Worm (Caenorhabditis elegans): ENCODE data around the gene Y45F10D.16.
A peak's percentile ranks its signal among the peaks of the same experiment; 100 is the strongest.

Gene Y45F10D.16

DNA sequence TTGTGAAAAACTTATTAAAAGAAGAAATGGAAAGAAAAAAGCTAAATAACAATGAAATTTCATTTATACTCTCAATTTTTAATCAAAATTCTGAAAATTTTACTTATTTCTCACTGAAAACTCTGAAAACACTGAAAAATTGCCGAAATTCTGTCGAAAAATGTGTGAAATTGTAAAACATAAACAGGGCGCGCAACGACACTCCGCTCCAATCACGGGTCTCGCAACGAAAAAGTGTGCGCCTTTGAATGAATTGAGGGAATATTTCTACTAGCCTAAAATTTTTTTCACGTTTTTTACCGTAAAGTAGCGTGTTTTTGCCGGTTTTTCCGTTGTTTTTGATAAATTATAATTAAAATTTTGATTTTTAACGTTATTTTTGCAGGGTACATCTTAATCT is 1.3 kb downstream of the Y45F10D.16 start, which contains the start of gene rpl-18:
Gene rpl-18 (plus strand): TSS at position 386 of the 400 bp plus-strand sequence.
- no peak for TF ChIP-seq nhr-111 (GFP tag; optimal IDR thresholded peaks at IDR 0.05)
- peak; percentile 8 for TF ChIP-seq unc-130 (GFP tag; optimal IDR thresholded peaks at IDR 0.05)
- TF ChIP-seq nhr-6 (tag; optimal IDR thresholded peaks at IDR 0.05) = peak; percentile 71
- peak; percentile 84 for TF ChIP-seq ztf-7 (tag; optimal IDR thresholded peaks at IDR 0.05)
- no peak for TF ChIP-seq nhr-102 (tag; optimal IDR thresholded peaks at IDR 0.05)
- TF ChIP-seq zag-1 (tag; optimal IDR thresholded peaks at IDR 0.05) = no peak
- no peak for TF ChIP-seq egl-27 (tag; optimal IDR thresholded peaks at IDR 0.05)
- peak; percentile 72 for TF ChIP-seq lin-13 (GFP tag; optimal IDR thresholded peaks at IDR 0.05)
- TF ChIP-seq ZK337.2 (GFP tag; IDR thresholded peaks at IDR 0.05) = no peak
- no peak for TF ChIP-seq dmd-8 (GFP tag; IDR thresholded peaks at IDR 0.05)
- TF ChIP-seq madf-5 (GFP tag; IDR thresholded peaks at IDR 0.05) = no peak
- TF ChIP-seq ces-1 (GFP tag; optimal IDR thresholded peaks at IDR 0.05) = no peak
- TF ChIP-seq T20F7.1 (GFP tag; optimal IDR thresholded peaks at IDR 0.05) = peak; percentile 98
- no peak for TF ChIP-seq cey-2 (tag; optimal IDR thresholded peaks at IDR 0.05; ENCODE audit: borderline replicate concordance, insufficient read depth)
- TF ChIP-seq dmd-9 (GFP tag; IDR thresholded peaks at IDR 0.05) = no peak
- no peak for TF ChIP-seq unc-39 (tag; optimal IDR thresholded peaks at IDR 0.05)
- TF ChIP-seq nhr-237 (tag; optimal IDR thresholded peaks at IDR 0.05) = no peak
- TF ChIP-seq ZK546.5 (tag; optimal IDR thresholded peaks at IDR 0.05) = no peak
- no peak for TF ChIP-seq lin-29 (GFP tag; IDR thresholded peaks at IDR 0.05)
- TF ChIP-seq nhr-77 (tag; optimal IDR thresholded peaks at IDR 0.05) = peak; percentile 43
- TF ChIP-seq saeg-2 (GFP tag; IDR thresholded peaks at IDR 0.05) = no peak
- no peak for TF ChIP-seq pqm-1 (tag; optimal IDR thresholded peaks at IDR 0.05)
- TF ChIP-seq nhr-10 (tag; optimal IDR thresholded peaks at IDR 0.05) = no peak
- TF ChIP-seq lir-3 (tag; optimal IDR thresholded peaks at IDR 0.05) = no peak
- no peak for TF ChIP-seq unc-62 (GFP tag; optimal IDR thresholded peaks at IDR 0.05 in 1 of 2)
- TF ChIP-seq unc-62 (tag; optimal IDR thresholded peaks at IDR 0.05) = no peak
- TF ChIP-seq rbr-2 (tag; optimal IDR thresholded peaks at IDR 0.05) = peak; percentile 45
- no peak for TF ChIP-seq mdt-29 (GFP tag; IDR thresholded peaks at IDR 0.05)
- TF ChIP-seq nhr-25 (tag; optimal IDR thresholded peaks at IDR 0.05; ENCODE audit: borderline replicate concordance, insufficient read depth) = no peak
- TF ChIP-seq nhr-28 (tag; optimal IDR thresholded peaks at IDR 0.05) = no peak
- no peak for TF ChIP-seq tra-1 (GFP tag; IDR thresholded peaks at IDR 0.05)
- TF ChIP-seq lin-39 (tag; optimal IDR thresholded peaks at IDR 0.05) = no peak
- TF ChIP-seq Y5F2A.4 (GFP tag; optimal IDR thresholded peaks at IDR 0.05) = no peak
- TF ChIP-seq lim-7 (GFP tag; IDR thresholded peaks at IDR 0.05) = no peak
- no peak for TF ChIP-seq R02D3.7 (tag; optimal IDR thresholded peaks at IDR 0.05)
- peak; percentile 95 for TF ChIP-seq Y48G9A.11 (GFP tag; IDR thresholded peaks at IDR 0.05)
- 0 out of 2 replicates have a peak, but pooled peaks have one; percentile 34 for TF ChIP-seq hmg-1.1 (GFP tag; IDR thresholded peaks at IDR 0.05)
- TF ChIP-seq gei-8 (GFP tag; optimal IDR thresholded peaks at IDR 0.05) = no peak
- no peak for TF ChIP-seq aha-1 (tag)
- TF ChIP-seq fos-1 (tag; optimal IDR thresholded peaks at IDR 0.05) = no peak
- no peak for TF ChIP-seq F26F4.8 (GFP tag; conservative IDR thresholded peaks at IDR 0.05)
- peak; percentile 20 for TF ChIP-seq fkh-10 (GFP tag; optimal IDR thresholded peaks at IDR 0.05)
- no peak for TF ChIP-seq ceh-32 (tag; optimal IDR thresholded peaks at IDR 0.05; ENCODE audit: poor library complexity)
- TF ChIP-seq zfp-2 (tag; optimal IDR thresholded peaks at IDR 0.05) = no peak
- TF ChIP-seq dve-1 (tag; optimal IDR thresholded peaks at IDR 0.05; ENCODE audit: insufficient read depth) = peak; percentile 72
- TF ChIP-seq lsy-2 (tag; optimal IDR thresholded peaks at IDR 0.05) = peak in 1 of 2 experiments; percentile 92
- no peak for TF ChIP-seq ctbp-1 (GFP tag; IDR thresholded peaks at IDR 0.05)
- no peak for TF ChIP-seq zfp-3 (GFP tag; conservative IDR thresholded peaks at IDR 0.05)
- no peak for TF ChIP-seq T26A8.4 (GFP tag; IDR thresholded peaks at IDR 0.05)
- TF ChIP-seq nhr-48 (tag; optimal IDR thresholded peaks at IDR 0.05) = no peak
- no peak for TF ChIP-seq daf-16 (GFP tag; optimal IDR thresholded peaks at IDR 0.05)
- TF ChIP-seq daf-16 (tag; optimal IDR thresholded peaks at IDR 0.05) = peak; percentile 49
- TF ChIP-seq ceh-20 (GFP tag; IDR thresholded peaks at IDR 0.05) = no peak
